Worm (Caenorhabditis elegans): ENCODE data around the gene ZC116.1.

The ZC116.1 gene

DNA sequence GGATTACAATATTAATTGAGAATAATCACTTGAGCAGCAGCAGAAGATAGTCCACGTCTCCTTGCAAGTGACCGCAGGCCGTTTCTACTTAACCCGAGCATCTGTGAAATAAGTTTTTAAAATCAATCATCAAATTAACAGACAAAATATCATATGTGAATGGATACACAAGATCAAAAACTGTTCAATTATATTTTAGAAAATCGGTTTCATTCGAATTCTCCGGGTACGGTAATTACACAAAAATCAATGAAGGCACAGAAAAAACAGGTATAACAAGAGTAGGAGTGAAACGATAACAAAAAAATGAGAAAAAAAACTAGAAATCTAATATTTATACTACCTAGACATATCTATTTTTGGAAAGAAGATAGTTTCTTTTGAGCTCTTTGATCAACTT is 13.4 kb upstream of the ZC116.1 start, which contains the start of gene mma-1:
Gene mma-1 (minus strand): TSS at position 101 of the 400 bp plus-strand sequence.
- TF ChIP-seq ceh-90 (tag; optimal IDR thresholded peaks at IDR 0.05) = no peak
- TF ChIP-seq unc-98 (GFP tag; IDR thresholded peaks at IDR 0.05) = no peak
- no peak for TF ChIP-seq sox-4 (tag; optimal IDR thresholded peaks at IDR 0.05)
- TF ChIP-seq dsc-1 (tag; optimal IDR thresholded peaks at IDR 0.05) = no peak
- TF ChIP-seq nhr-90 (tag; optimal IDR thresholded peaks at IDR 0.05; ENCODE audit: poor library complexity) = no peak
- no peak for TF ChIP-seq unc-62 (GFP tag; optimal IDR thresholded peaks at IDR 0.05)
- no peak for TF ChIP-seq ztf-11 (tag; optimal IDR thresholded peaks at IDR 0.05)
- TF ChIP-seq snpc-4 (tag; optimal IDR thresholded peaks at IDR 0.05) = no peak
- TF ChIP-seq aly-2 (tag; optimal IDR thresholded peaks at IDR 0.05) = no peak
- no peak for TF ChIP-seq lsy-2 (tag; optimal IDR thresholded peaks at IDR 0.05)
- TF ChIP-seq Y116A8C.19 (tag; optimal IDR thresholded peaks at IDR 0.05; ENCODE audit: borderline replicate concordance) = no peak
- TF ChIP-seq nhr-28 (tag; optimal IDR thresholded peaks at IDR 0.05) = no peak

- TF ChIP-seq efl-3 (GFP tag; optimal IDR thresholded peaks at IDR 0.05) (no peak), mab-9 (GFP tag; IDR thresholded peaks at IDR 0.05) (no peak), efl-1 (optimal IDR thresholded peaks at IDR 0.05) (peak; percentile 45 to 52), efl-1 (GFP tag; optimal IDR thresholded peaks at IDR 0.05 in 1 of 2) (peak; percentile 23 to 93), nhr-85 (tag) (peak; percentile 76), F16B12.6 (tag; optimal IDR thresholded peaks at IDR 0.05) (peak; percentile 21), mdl-1 (tag; optimal IDR thresholded peaks at IDR 0.05) (no peak), irx-1 (tag; optimal IDR thresholded peaks at IDR 0.05) (peak; percentile 25), nhr-28 (tag; optimal IDR thresholded peaks at IDR 0.05) (no peak), nhr-77 (tag; optimal IDR thresholded peaks at IDR 0.05) (peak; percentile 22), aly-2 (tag; optimal IDR thresholded peaks at IDR 0.05) (no peak), nhr-90 (tag; optimal IDR thresholded peaks at IDR 0.05; ENCODE audit: poor library complexity) (peak; percentile 72), zip-4 (GFP tag; optimal IDR thresholded peaks at IDR 0.05) (no peak), lin-14 (GFP tag; optimal IDR thresholded peaks at IDR 0.05) (peak; percentile 44), ztf-11 (tag; optimal IDR thresholded peaks at IDR 0.05) (peak in 1 of 2 experiments; percentile 61), skn-1 (tag; optimal IDR thresholded peaks at IDR 0.05) (peak; percentile 41), swsn-7 (tag; optimal IDR thresholded peaks at IDR 0.05) (peak; percentile 58), nhr-237 (tag; optimal IDR thresholded peaks at IDR 0.05) (no peak), mep-1 (tag; optimal IDR thresholded peaks at IDR 0.05) (no peak), lin-35 (GFP tag; optimal IDR thresholded peaks at IDR 0.05) (peak; percentile 44 to 76), dsc-1 (tag; optimal IDR thresholded peaks at IDR 0.05) (peak; percentile 62), ceh-8 (GFP tag; optimal IDR thresholded peaks at IDR 0.05) (no peak), ceh-90 (tag; optimal IDR thresholded peaks at IDR 0.05) (no peak), alr-1 (tag; optimal IDR thresholded peaks at IDR 0.05; ENCODE audit: borderline replicate concordance) (no peak), snu-23 (GFP tag; optimal IDR thresholded peaks at IDR 0.05) (peak; percentile 71), fkh-4 (tag; optimal IDR thresholded peaks at IDR 0.05; ENCODE audit: borderline replicate concordance) (no peak), rnt-1 (tag; optimal IDR thresholded peaks at IDR 0.05) (peak; percentile 68), nhr-11 (tag; optimal IDR thresholded peaks at IDR 0.05) (no peak), isw-1 (GFP tag; IDR thresholded peaks at IDR 0.05) (no peak), nhr-84 (tag; optimal IDR thresholded peaks at IDR 0.05) (no peak), nhr-71 (tag; optimal IDR thresholded peaks at IDR 0.05) (peak; percentile 71), aha-1 (tag; optimal IDR thresholded peaks at IDR 0.05) (no peak), nhr-20 (tag; optimal IDR thresholded peaks at IDR 0.05) (peak; percentile 59), pqm-1 (tag; optimal IDR thresholded peaks at IDR 0.05) (no peak), nhr-76 (tag; optimal IDR thresholded peaks at IDR 0.05) (peak; percentile 63), xbp-1 (tag; optimal IDR thresholded peaks at IDR 0.05) (peak; percentile 52), unc-62 (GFP tag; optimal IDR thresholded peaks at IDR 0.05) (no peak), lin-39 (tag; optimal IDR thresholded peaks at IDR 0.05) (no peak), C16A3.4 (tag; optimal IDR thresholded peaks at IDR 0.05) (peak; percentile 66), elt-3 (tag; optimal IDR thresholded peaks at IDR 0.05) (peak in 2 of 6 experiments; percentile 2 to 8), sptf-1 (tag; optimal IDR thresholded peaks at IDR 0.05) (no peak), lin-15B (tag; optimal IDR thresholded peaks at IDR 0.05) (no peak), C04F5.9 (tag; optimal IDR thresholded peaks at IDR 0.05) (no peak), grh-1 (GFP tag; IDR thresholded peaks at IDR 0.05) (0 out of 2 replicates have a peak, but pooled peaks have one; percentile 21), fos-1 (tag; optimal IDR thresholded peaks at IDR 0.05) (no peak), lin-13 (GFP tag; optimal IDR thresholded peaks at IDR 0.05) (no peak), unc-98 (GFP tag; IDR thresholded peaks at IDR 0.05) (no peak), Y116A8C.19 (tag; optimal IDR thresholded peaks at IDR 0.05; ENCODE audit: borderline replicate concordance) (no peak)
Measured at ce11 chrV:12596795-12597194, 12.8 kb upstream of the ZC116.1 start.

Measured in whole organism, L1 larva.